Fruit fly (Drosophila melanogaster) whole organism: Measurements from ENCODE around the gene CG31988.

Experiments
- CG8478 ChIP-seq: fragments of >200 bp; optimal IDR thresholded peaks from 2 replicates; lab custom pipeline; 2018; ENCODE audit warnings: inconsistent platforms
- psq ChIP-seq: fragments of >200 bp; optimal IDR thresholded peaks from 2 replicates; lab custom pipeline; 2017

- no peak for TF ChIP-seq psq (lab: Kevin White, UChicago)
- TF ChIP-seq CG8478 (lab: Kevin White, UChicago): no peak
These were observed 34.1 kb downstream of the CG31988 start, which contains the start of the genes mAcon1, CG43345 and CG43346 for dm6 chr2L:21168295-21169159.
